Worm (Caenorhabditis elegans) whole organism, L2 larva: ENCODE data around the gene mog-4.

Experiments
- Y55F3AM.14 ChIP-seq: fragments of 200-800 bp; sonication (Bioruptor generic); optimal IDR thresholded peaks from 2 replicates; lab custom pipeline; 2018; ENCODE audit warnings: mild to moderate bottlenecking, missing genetic modification characterization, missing compliant biosample characterization
- ZK546.5 ChIP-seq: sonication (generic microtip); optimal IDR thresholded peaks from 2 replicates; lab custom pipeline; 2017; ENCODE audit warnings: missing biosample characterization, missing genetic modification characterization
- aly-2 ChIP-seq: fragments of 150-350 bp; optimal IDR thresholded peaks from 2 replicates; lab custom pipeline; 2014; ENCODE audit warnings: missing biosample characterization, missing genetic modification characterization
- crh-2 ChIP-seq: sonication (generic microtip); optimal IDR thresholded peaks from 2 replicates; lab custom pipeline; 2017; ENCODE audit warnings: missing biosample characterization, missing genetic modification characterization
- dmd-4 ChIP-seq: sonication (generic microtip); optimal IDR thresholded peaks from 2 replicates; lab custom pipeline; 2017; ENCODE audit warnings: missing biosample characterization, missing genetic modification characterization
- elt-3 ChIP-seq: sonication (generic microtip); optimal IDR thresholded peaks from 2 replicates; lab custom pipeline; 2017; ENCODE audit warnings: missing biosample characterization, missing genetic modification characterization
- fos-1 ChIP-seq: fragments of 150-350 bp; optimal IDR thresholded peaks from 2 replicates; lab custom pipeline; 2014; ENCODE audit warnings: missing biosample characterization, missing genetic modification characterization
- gmeb-1 ChIP-seq: fragments of 150-350 bp; optimal IDR thresholded peaks from 2 replicates; lab custom pipeline; 2014; ENCODE audit warnings: missing biosample characterization, missing genetic modification characterization
- lin-11 ChIP-seq: fragments of 150-350 bp; sonication (generic microtip); optimal IDR thresholded peaks from 2 replicates; lab custom pipeline; 2014; ENCODE audit warnings: missing biosample characterization, missing genetic modification characterization, inconsistent platforms, mixed read lengths
- lin-39 ChIP-seq: fragments of 150-350 bp; optimal IDR thresholded peaks from 2 replicates; lab custom pipeline; 2014; ENCODE audit warnings: missing biosample characterization, missing genetic modification reagents, missing genetic modification characterization
- mab-5 ChIP-seq: fragments of 150-350 bp; optimal IDR thresholded peaks from 2 replicates; lab custom pipeline; 2014; ENCODE audit warnings: missing biosample characterization, missing genetic modification characterization
- mdl-1 ChIP-seq, 2 experiments: fragments of 150-350 bp in 1 of 2; sonication (generic microtip) in 1 of 2; optimal IDR thresholded peaks; 2 replicates each; lab custom pipeline; 2017; ENCODE audit warnings: missing biosample characterization in 2 of 2, missing genetic modification characterization in 2 of 2
- nhr-11 ChIP-seq: fragments of 150-350 bp; optimal IDR thresholded peaks from 2 replicates; lab custom pipeline; 2014; ENCODE audit warnings: missing biosample characterization, missing genetic modification characterization
- nhr-129 ChIP-seq: fragments of 150-350 bp; optimal IDR thresholded peaks from 2 replicates; lab custom pipeline; 2014; ENCODE audit warnings: missing biosample characterization, missing genetic modification characterization
- nhr-23 ChIP-seq: fragments of 150-350 bp; optimal IDR thresholded peaks from 2 replicates; lab custom pipeline; 2014; ENCODE audit warnings: missing biosample characterization, missing genetic modification reagents, missing genetic modification characterization
- nhr-6 ChIP-seq: fragments of 150-350 bp; optimal IDR thresholded peaks from 2 replicates; lab custom pipeline; 2014; ENCODE audit warnings: missing biosample characterization, missing genetic modification characterization
- nhr-77 ChIP-seq: fragments of 150-350 bp; optimal IDR thresholded peaks from 2 replicates; lab custom pipeline; 2014; ENCODE audit warnings: missing biosample characterization, missing genetic modification characterization
- peb-1 ChIP-seq: fragments of 150-350 bp; optimal IDR thresholded peaks from 2 replicates; lab custom pipeline; 2014; ENCODE audit warnings: missing biosample characterization, missing genetic modification characterization
- sem-4 ChIP-seq: fragments of 150-350 bp; optimal IDR thresholded peaks from 2 replicates; lab custom pipeline; 2014; ENCODE audit warnings: missing biosample characterization, missing genetic modification reagents, missing genetic modification characterization
- skn-1 ChIP-seq: sonication (generic microtip); optimal IDR thresholded peaks from 2 replicates; lab custom pipeline; 2017; ENCODE audit warnings: missing biosample characterization, missing genetic modification characterization
- sma-3 ChIP-seq: sonication (generic microtip); optimal IDR thresholded peaks from 2 replicates; lab custom pipeline; 2016; ENCODE audit warnings: missing genetic modification reagents, missing genetic modification characterization, missing compliant biosample characterization
- snpc-4 ChIP-seq: fragments of 150-350 bp; optimal IDR thresholded peaks from 2 replicates; lab custom pipeline; 2014; ENCODE audit warnings: missing biosample characterization, missing genetic modification characterization
- unc-39 ChIP-seq: fragments of 150-350 bp; optimal IDR thresholded peaks from 2 replicates; lab custom pipeline; 2014; ENCODE audit warnings: missing biosample characterization, missing genetic modification characterization
- zag-1 ChIP-seq: fragments of 150-350 bp; optimal IDR thresholded peaks from 2 replicates; lab custom pipeline; 2014; ENCODE audit warnings: missing biosample characterization, missing genetic modification characterization
- ztf-11 ChIP-seq: sonication (generic microtip); optimal IDR thresholded peaks from 2 replicates; lab custom pipeline; 2017; ENCODE audit warnings: missing biosample characterization, missing genetic modification characterization
- ztf-4 ChIP-seq: fragments of 150-350 bp; optimal IDR thresholded peaks from 2 replicates; lab custom pipeline; 2014; ENCODE audit warnings: missing biosample characterization, missing genetic modification characterization

Gene mog-4

ce11 chrII:14511189-14511588 is 50.2 kb downstream of the mog-4 start, which contains the start of gene K10H10.13:
TSS of gene K10H10.13 (minus strand) at chrII:14511289.
- TF ChIP-seq nhr-77 (tag; lab: Kevin White, UChicago) (no peak), zag-1 (tag; lab: Kevin White, UChicago) (no peak)

ce11 chrII:14510162-14510561 is 51.2 kb downstream of the mog-4 start:
- TF ChIP-seq Y55F3AM.14 (GFP tag; lab: Kevin White, UChicago) (no peak), elt-3 (tag; lab: Kevin White, UChicago) (no peak), nhr-11 (tag; lab: Kevin White, UChicago) (no peak), snpc-4 (no peak), lin-39 (tag; lab: Kevin White, UChicago) (no peak), peb-1 (tag; lab: Kevin White, UChicago) (no peak), skn-1 (no peak), fos-1 (peak; percentile 69)

ce11 chrII:14507563-14507962 is 53.8 kb downstream of the mog-4 start, which contains the start of the genes K10H10.7 and K10H10.10:
TSS of gene K10H10.7 (minus strand) at chrII:14507663.
TSS of gene K10H10.10 (plus strand) at chrII:14507766.
- TF ChIP-seq crh-2 (tag; lab: Kevin White, UChicago), result no peak
- TF ChIP-seq ztf-11 (tag; lab: Kevin White, UChicago), result no peak
- no peak for TF ChIP-seq skn-1
- TF ChIP-seq elt-3 (tag; lab: Kevin White, UChicago), result no peak
- no peak for TF ChIP-seq aly-2 (tag; lab: Kevin White, UChicago)
- TF ChIP-seq gmeb-1 (tag; lab: Kevin White, UChicago), result no peak
- no peak for TF ChIP-seq nhr-23
- no peak for TF ChIP-seq mdl-1 (tag; optimal IDR thresholded peaks at IDR 0.05; lab: Kevin White, UChicago)
- TF ChIP-seq ztf-4 (tag; lab: Kevin White, UChicago), result no peak
- TF ChIP-seq sma-3 (GFP tag; lab: Kevin White, UChicago), result no peak
- TF ChIP-seq peb-1 (tag; lab: Kevin White, UChicago), result no peak
- TF ChIP-seq nhr-129 (tag; lab: Kevin White, UChicago), result no peak
- TF ChIP-seq dmd-4 (tag; lab: Kevin White, UChicago), result no peak
- no peak for TF ChIP-seq unc-39 (tag; lab: Kevin White, UChicago)
- TF ChIP-seq nhr-11 (tag; lab: Kevin White, UChicago), result no peak

ce11 chrII:14506245-14506644 is 55.2 kb downstream of the mog-4 start, which contains the start of gene K10H10.12:
TSS of gene K10H10.12 (minus strand) at chrII:14506345.
- TF ChIP-seq nhr-11 (tag; lab: Kevin White, UChicago) (no peak), ZK546.5 (tag; lab: Kevin White, UChicago) (no peak), nhr-6 (no peak), lin-39 (tag; lab: Kevin White, UChicago) (no peak), lin-11 (tag; lab: Kevin White, UChicago) (no peak), snpc-4 (no peak), dmd-4 (tag; lab: Kevin White, UChicago) (no peak), mab-5 (tag; lab: Kevin White, UChicago) (no peak), sem-4 (tag; lab: Kevin White, UChicago) (no peak)

- no peak for TF ChIP-seq ztf-4 (tag; lab: Kevin White, UChicago)
Observed at ce11 chrII:14502997-14503396, 58.4 kb downstream of the mog-4 start, which contains the start of gene K10H10.6. TSS of gene K10H10.6 (plus strand) at chrII:14503297.
